Worm (Caenorhabditis elegans) whole organism, early embryonic: Measurements from ENCODE around the gene bbln-1.

ENCODE experiments used
- B0310.2 ChIP-seq: sonication (generic microtip); optimal IDR thresholded peaks from 2 replicates; lab custom pipeline; 2016; ENCODE audit warnings: mild to moderate bottlenecking, missing genetic modification characterization, missing compliant biosample characterization
- F13C5.2 ChIP-seq: sonication (generic microtip); optimal IDR thresholded peaks from 2 replicates; lab custom pipeline; 2017; ENCODE audit warnings: mild to moderate bottlenecking, missing genetic modification characterization, inconsistent platforms, missing compliant biosample characterization
- aly-1 ChIP-seq: sonication (generic microtip); optimal IDR thresholded peaks from 2 replicates; lab custom pipeline; 2016; ENCODE audit warnings: missing genetic modification characterization, missing compliant biosample characterization
- ama-1 ChIP-seq: fragments of 150-350 bp; optimal IDR thresholded peaks from 2 replicates; lab custom pipeline; 2014
- ceh-13 ChIP-seq: fragments of 200-800 bp; sonication (Bioruptor generic); optimal IDR thresholded peaks from 2 replicates; lab custom pipeline; 2018; ENCODE audit warnings: mild to moderate bottlenecking, missing genetic modification characterization, missing compliant biosample characterization
- ceh-36 ChIP-seq: sonication (generic microtip); optimal IDR thresholded peaks from 2 replicates; lab custom pipeline; 2016; ENCODE audit warnings: missing genetic modification characterization, inconsistent platforms, missing compliant biosample characterization
- ets-7 ChIP-seq: sonication (generic microtip); optimal IDR thresholded peaks from 2 replicates; lab custom pipeline; 2016; ENCODE audit warnings: missing genotype, missing genetic modification characterization, missing compliant biosample characterization
- flt-1 ChIP-seq: fragments of 200-800 bp; sonication (Bioruptor generic); IDR thresholded peaks from 2 replicates; pipeline ENCODE4 v1.3.6; 2022; ENCODE audit warnings: missing genetic modification characterization, missing compliant biosample characterization
- hmbx-1 ChIP-seq: sonication (generic microtip); optimal IDR thresholded peaks from 2 replicates; lab custom pipeline; 2016; ENCODE audit warnings: mild to moderate bottlenecking, missing genetic modification characterization, missing compliant biosample characterization
- hmg-4 ChIP-seq: fragments of 200-800 bp; sonication (Bioruptor generic); optimal IDR thresholded peaks from 2 replicates; lab custom pipeline; 2018; ENCODE audit warnings: mild to moderate bottlenecking, missing genetic modification characterization, missing compliant biosample characterization
- hnd-1 ChIP-seq: sonication (generic microtip); optimal IDR thresholded peaks from 2 replicates; lab custom pipeline; 2016; ENCODE audit warnings: missing genetic modification characterization, missing compliant biosample characterization
- pes-1 ChIP-seq: fragments of 200-800 bp; sonication (Bioruptor generic); IDR thresholded peaks from 2 replicates; pipeline ENCODE4 v1.3.6; 2022; ENCODE audit warnings: missing genetic modification reagents, missing genetic modification characterization, missing compliant biosample characterization
- scrt-1 ChIP-seq: fragments of 200-800 bp; sonication (Bioruptor generic); IDR thresholded peaks from 2 replicates; pipeline ENCODE4 v1.3.6; 2022; ENCODE audit warnings: missing genetic modification characterization, missing compliant biosample characterization
- sea-1 ChIP-seq: fragments of 200-800 bp; sonication (Bioruptor generic); conservative IDR thresholded peaks from 2 replicates; pipeline ENCODE4 v1.3.6; 2022; ENCODE audit warnings: missing genetic modification characterization, missing compliant biosample characterization
- tbx-11 ChIP-seq: fragments of 200-800 bp; sonication (Bioruptor generic); IDR thresholded peaks from 2 replicates; pipeline ENCODE4 v1.3.6; 2022; ENCODE audit warnings: missing genetic modification characterization, missing compliant biosample characterization
- tbx-37 ChIP-seq: fragments of 200-800 bp; sonication (Bioruptor generic); conservative IDR thresholded peaks from 2 replicates; pipeline ENCODE4 v1.3.6; 2022; ENCODE audit warnings: missing genetic modification reagents, missing genetic modification characterization, missing compliant biosample characterization
- tra-4 ChIP-seq: sonication (generic microtip); optimal IDR thresholded peaks from 2 replicates; lab custom pipeline; 2017; ENCODE audit warnings: missing genetic modification characterization, missing compliant biosample characterization

Gene bbln-1

ce11 chrX:3181376-3181775, 29.1 kb upstream of the bbln-1 start:
- no peak for TF ChIP-seq ceh-36 (tag; lab: Kevin White, UChicago)
- TF ChIP-seq B0310.2 (tag; lab: Kevin White, UChicago) = no peak

ce11 chrX:3178501-3178900, 26.2 kb upstream of the bbln-1 start, which contains the start of gene klp-4:
Gene klp-4, minus strand, starts transcription at chrX:3178701.
- TF ChIP-seq ets-7 (tag; lab: Kevin White, UChicago) = no peak
- TF ChIP-seq ceh-36 (tag; lab: Kevin White, UChicago) = no peak
- TF ChIP-seq hmbx-1 = no peak
- no peak for TF ChIP-seq hnd-1 (tag; lab: Kevin White, UChicago)
- TF ChIP-seq sea-1 (GFP tag; lab: Robert Waterston, UW) = no peak
- TF ChIP-seq F13C5.2 = no peak
- no peak for TF ChIP-seq flt-1 (GFP tag; lab: Robert Waterston, UW)
- TF ChIP-seq B0310.2 (tag; lab: Kevin White, UChicago) = no peak
- no peak for TF ChIP-seq aly-1 (tag; lab: Kevin White, UChicago)
- no peak for TF ChIP-seq hmg-4 (GFP tag; lab: Kevin White, UChicago)
- TF ChIP-seq tbx-37 = no peak
- TF ChIP-seq ceh-13 (GFP tag; lab: Kevin White, UChicago) = no peak
- TF ChIP-seq tra-4 (tag; lab: Kevin White, UChicago) = no peak
- no peak for TF ChIP-seq pes-1 (GFP tag; lab: Robert Waterston, UW)
- no peak for TF ChIP-seq ama-1 (lab: Kevin White, UChicago)
- TF ChIP-seq scrt-1 (GFP tag; lab: Robert Waterston, UW) = no peak

ce11 chrX:3176728-3177127, 24.5 kb upstream of the bbln-1 start:
- TF ChIP-seq tra-4 (tag; lab: Kevin White, UChicago) (no peak), pes-1 (GFP tag; lab: Robert Waterston, UW) (no peak)

ce11 chrX:3170456-3170855, 18.2 kb upstream of the bbln-1 start, which contains the start of gene C15C7.6:
Gene C15C7.6, minus strand, starts transcription at chrX:3170556.
- TF ChIP-seq F13C5.2 (no peak), pes-1 (GFP tag; lab: Robert Waterston, UW) (no peak), tra-4 (tag; lab: Kevin White, UChicago) (no peak), hnd-1 (tag; lab: Kevin White, UChicago) (no peak), flt-1 (GFP tag; lab: Robert Waterston, UW) (no peak), scrt-1 (GFP tag; lab: Robert Waterston, UW) (no peak), hmbx-1 (no peak), ama-1 (lab: Kevin White, UChicago) (no peak), ceh-36 (tag; lab: Kevin White, UChicago) (no peak), tbx-37 (no peak), tbx-11 (GFP tag; lab: Robert Waterston, UW) (no peak)

ce11 chrX:3165569-3165968, 13.3 kb upstream of the bbln-1 start, which contains the start of gene pfut-1:
Gene pfut-1, plus strand, starts transcription at chrX:3165826.
- no peak for TF ChIP-seq ceh-13 (GFP tag; lab: Kevin White, UChicago)
- no peak for TF ChIP-seq B0310.2 (tag; lab: Kevin White, UChicago)
- no peak for TF ChIP-seq tra-4 (tag; lab: Kevin White, UChicago)
- TF ChIP-seq tbx-11 (GFP tag; lab: Robert Waterston, UW) = no peak
- TF ChIP-seq F13C5.2 = no peak
- TF ChIP-seq ceh-36 (tag; lab: Kevin White, UChicago) = no peak
- TF ChIP-seq scrt-1 (GFP tag; lab: Robert Waterston, UW) = no peak
- no peak for TF ChIP-seq tbx-37
- no peak for TF ChIP-seq aly-1 (tag; lab: Kevin White, UChicago)
- TF ChIP-seq hmbx-1 = no peak
- TF ChIP-seq flt-1 (GFP tag; lab: Robert Waterston, UW) = no peak
- TF ChIP-seq ama-1 (lab: Kevin White, UChicago) = no peak
- no peak for TF ChIP-seq sea-1 (GFP tag; lab: Robert Waterston, UW)
- no peak for TF ChIP-seq pes-1 (GFP tag; lab: Robert Waterston, UW)
- TF ChIP-seq ets-7 (tag; lab: Kevin White, UChicago) = no peak
- TF ChIP-seq hnd-1 (tag; lab: Kevin White, UChicago) = no peak
- no peak for TF ChIP-seq hmg-4 (GFP tag; lab: Kevin White, UChicago)

ce11 chrX:3163972-3164575, 11.8 kb upstream of the bbln-1 start, which contains the start of gene syx-6:
Gene syx-6, plus strand, starts transcription at chrX:3164525.
- TF ChIP-seq F13C5.2 (no peak), aly-1 (tag; lab: Kevin White, UChicago) (no peak), tra-4 (tag; lab: Kevin White, UChicago) (no peak)

- 0 out of 2 replicates have a peak, but pooled peaks have one; percentile 21 for TF ChIP-seq tbx-37
- no peak for TF ChIP-seq tra-4 (tag; lab: Kevin White, UChicago)
- TF ChIP-seq tbx-11 (GFP tag; lab: Robert Waterston, UW) = no peak
- TF ChIP-seq flt-1 (GFP tag; lab: Robert Waterston, UW) = 0 out of 2 replicates have a peak, but pooled peaks have one; percentile 9
- no peak for TF ChIP-seq ets-7 (tag; lab: Kevin White, UChicago)
Measured at ce11 chrX:3159542-3159941, 7.3 kb upstream of the bbln-1 start, which contains the start of gene gcc-1. Gene gcc-1, plus strand, starts transcription at chrX:3159940.
